Fruit fly (Drosophila melanogaster) whole organism, embryonic: Measurements from ENCODE around the gene CG14340.
A peak's percentile ranks its signal among the peaks of the same experiment; 100 is the strongest.

ENCODE experiments used
- CG11695 ChIP-seq: fragments of 200-800 bp; sonication (Bioruptor generic); IDR thresholded peaks from 3 replicates; pipeline ENCODE4 v1.3.6; 2022; ENCODE audit warnings: missing biosample characterization, missing genetic modification characterization
- CG18599 ChIP-seq: fragments of 200-800 bp; sonication (Bioruptor generic); optimal IDR thresholded peaks from 3 replicates; lab custom pipeline; 2017; ENCODE audit warnings: missing biosample characterization, missing genetic modification characterization, mild to moderate bottlenecking, moderate library complexity, missing genetic modification reagents
- CG9876 ChIP-seq: fragments of 200-800 bp; sonication (Bioruptor generic); optimal IDR thresholded peaks from 2 replicates; lab custom pipeline; 2016; ENCODE audit warnings: missing biosample characterization, missing genetic modification characterization
- Fer2 ChIP-seq: fragments of 200-800 bp; sonication (Bioruptor generic); optimal IDR thresholded peaks from 2 replicates; lab custom pipeline; 2018; ENCODE audit warnings: missing biosample characterization, mild to moderate bottlenecking, missing genetic modification characterization, moderate library complexity
- crp ChIP-seq, 2 experiments: fragments of 200-800 bp; sonication (Bioruptor generic); optimal IDR thresholded peaks; 2 replicates in 1 of 2; 3 replicates in 1 of 2; lab custom pipeline; 2017; ENCODE audit warnings: missing biosample characterization in 2 of 2, missing genetic modification characterization in 2 of 2, mild to moderate bottlenecking in 1 of 2, moderate library complexity in 1 of 2
- eve ChIP-seq, 2 experiments: fragments of >200 bp; optimal IDR thresholded peaks; 2 replicates each; lab custom pipeline; 2017; ENCODE audit warnings: missing biosample characterization in 2 of 2, missing genetic modification characterization in 2 of 2
- fd96Cb ChIP-seq: fragments of 200-800 bp; sonication (Bioruptor generic); optimal IDR thresholded peaks from 2 replicates; lab custom pipeline; 2018; ENCODE audit warnings: missing biosample characterization, mild to moderate bottlenecking, missing genetic modification characterization, moderate library complexity
- ind ChIP-seq: fragments of 200-800 bp; sonication (Bioruptor generic); optimal IDR thresholded peaks from 3 replicates; lab custom pipeline; 2016; ENCODE audit warnings: missing biosample characterization, missing genetic modification characterization
- odd ChIP-seq: fragments of 200-800 bp; sonication (Bioruptor generic); optimal IDR thresholded peaks from 2 replicates; lab custom pipeline; 2017; ENCODE audit warnings: missing biosample characterization, mild to moderate bottlenecking, missing genetic modification characterization
- pzg ChIP-seq: fragments of 200-800 bp; sonication (Bioruptor generic); optimal IDR thresholded peaks from 3 replicates; lab custom pipeline; 2018; ENCODE audit warnings: missing biosample characterization, mild to moderate bottlenecking, missing genetic modification characterization, moderate library complexity
- tx ChIP-seq: fragments of 200-800 bp; sonication (Bioruptor generic); optimal IDR thresholded peaks from 2 replicates; lab custom pipeline; 2016; ENCODE audit warnings: missing biosample characterization, missing genetic modification characterization

DNA sequence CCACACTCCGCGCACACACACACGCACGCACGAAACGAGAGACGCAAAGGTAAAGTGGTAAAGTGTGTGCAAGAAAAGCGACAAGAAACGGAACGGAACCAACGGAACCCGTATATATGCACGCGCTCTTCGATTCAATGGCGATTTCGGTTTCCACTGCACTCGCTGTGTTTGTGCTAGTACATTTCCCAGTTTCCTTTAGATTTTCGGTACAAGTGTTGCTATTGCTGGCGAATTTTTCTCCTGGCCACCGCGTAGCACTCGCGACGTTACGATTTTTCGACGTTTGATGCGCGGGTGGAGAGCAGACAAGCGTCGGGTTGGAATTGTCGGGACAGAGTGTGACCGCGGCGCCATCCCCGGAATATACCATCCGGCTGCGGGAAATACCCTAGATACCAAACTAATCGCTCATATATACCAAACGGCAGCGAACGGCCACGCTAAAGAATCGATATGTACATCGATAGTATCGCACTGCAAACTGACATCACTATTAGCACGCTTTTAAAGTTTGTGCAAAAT is 35.2 kb upstream of the CG14340 start, which contains the start of the genes S and ast:
- TF ChIP-seq CG9876 (peak; percentile 40), odd (GFP tag; lab: Kevin White, UChicago) (no peak), tx (no peak), CG11695 (GFP tag; lab: Robert Waterston, UW) (no peak), crp (GFP tag; optimal IDR thresholded peaks at IDR 0.05; lab: Kevin White, UChicago) (peak in 1 of 2 experiments; percentile 15), CG18599 (GFP tag; lab: Kevin White, UChicago) (no peak), pzg (GFP tag; lab: Kevin White, UChicago) (peak; percentile 100), fd96Cb (tag; lab: Kevin White, UChicago) (no peak), ind (no peak), Fer2 (tag; lab: Kevin White, UChicago) (no peak), eve (GFP tag; optimal IDR thresholded peaks at IDR 0.05; lab: Kevin White, UChicago) (no peak)
